Fruit fly (Drosophila melanogaster): ENCODE results near the gene Prx4.

Prx4 gene

DNA sequence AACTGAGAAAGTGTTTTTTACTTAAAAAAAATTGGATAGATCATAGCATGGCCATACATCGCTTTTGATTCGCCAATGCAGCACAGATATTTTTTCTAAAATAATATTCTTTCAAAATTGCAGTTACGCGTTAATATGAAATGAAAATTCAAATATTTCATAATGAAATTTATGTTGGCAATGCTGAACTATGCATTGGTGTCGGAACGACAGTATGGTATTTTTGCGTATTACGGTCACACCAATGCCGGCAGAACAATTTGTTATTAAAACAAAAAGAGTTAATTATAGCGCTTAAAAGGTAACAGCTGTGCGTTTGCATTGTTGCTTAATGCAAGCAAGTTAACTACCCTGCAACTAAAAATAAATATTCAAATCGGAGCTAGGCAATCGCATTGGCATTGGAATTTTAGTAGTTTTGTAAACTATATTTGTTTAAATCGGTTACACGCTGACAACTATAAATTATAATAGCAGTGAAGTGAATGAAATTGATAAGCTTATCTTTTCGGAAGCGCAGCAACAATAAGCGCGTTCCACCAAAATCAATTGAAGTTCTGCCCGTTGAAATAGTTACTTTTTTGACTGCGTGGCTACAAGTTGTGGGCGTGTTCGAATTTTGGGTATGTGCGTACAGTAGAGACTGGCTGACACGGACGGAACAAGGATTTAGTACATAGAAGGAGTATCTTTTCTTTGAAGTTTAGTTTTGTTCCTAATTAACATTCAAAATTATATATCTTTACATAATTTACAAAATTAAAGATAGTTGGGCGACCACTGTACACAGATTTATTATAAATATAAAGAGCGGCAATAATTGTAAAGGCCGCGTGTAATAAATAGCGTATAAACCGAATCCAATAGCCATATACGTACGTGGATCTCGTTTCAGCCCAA lies at the start of gene Prx4:
Gene Prx4, plus strand, starts transcription at position 210 of the 900 bp plus-strand sequence.
- TF ChIP-seq CG17801 (GFP tag; optimal IDR thresholded peaks at IDR 0.05; ENCODE audit: partially characterized antibody): peak; percentile 81

DNA sequence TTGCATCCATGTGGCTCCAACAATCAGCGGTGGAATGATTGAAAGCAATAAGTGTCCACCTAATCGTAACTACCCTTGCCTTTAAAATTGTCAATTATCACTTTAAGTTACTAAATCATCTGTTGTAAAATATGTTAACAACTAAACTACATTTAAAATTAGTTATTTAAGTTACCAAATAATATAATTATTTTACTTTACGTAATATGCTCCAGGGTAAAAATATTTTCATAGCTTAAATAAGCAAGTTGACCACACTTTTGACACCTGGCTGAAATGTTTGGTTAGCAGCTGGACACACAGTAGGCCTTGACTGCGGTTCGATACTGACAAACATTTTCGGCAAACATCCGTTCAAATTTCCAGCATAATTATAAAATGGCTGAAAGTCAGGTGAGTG lies 47.3 kb upstream of the Prx4 start, which contains the start of gene CG2113:
Gene CG2113, plus strand, starts transcription at position 301 of the 400 bp plus-strand sequence.
- no peak for TF ChIP-seq CG17801 (GFP tag; optimal IDR thresholded peaks at IDR 0.05; ENCODE audit: partially characterized antibody)

DNA sequence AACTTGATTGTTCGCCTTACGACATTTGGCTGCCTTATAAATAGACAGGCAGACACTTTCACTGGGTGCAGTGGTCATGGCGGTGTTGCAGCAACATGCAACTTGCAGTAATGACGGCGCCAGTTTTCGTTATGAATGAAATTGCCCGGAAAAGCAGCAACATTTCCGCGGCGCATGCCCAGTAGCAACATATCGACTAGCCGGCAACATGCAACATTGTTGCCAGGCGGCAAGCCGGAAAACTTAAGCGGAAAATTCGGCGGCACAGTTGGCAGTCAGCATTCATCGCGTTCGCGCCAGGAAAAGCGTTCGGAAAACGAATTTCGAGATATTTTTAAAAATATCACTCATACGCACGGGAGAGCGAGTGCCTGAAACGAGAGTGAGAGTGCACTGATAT lies 40.7 kb upstream of the Prx4 start, which contains the start of gene FMRFaR:
Gene FMRFaR, plus strand, starts transcription at position 272 of the 400 bp plus-strand sequence.
- TF ChIP-seq CG17801 (GFP tag; optimal IDR thresholded peaks at IDR 0.05; ENCODE audit: partially characterized antibody): no peak

DNA sequence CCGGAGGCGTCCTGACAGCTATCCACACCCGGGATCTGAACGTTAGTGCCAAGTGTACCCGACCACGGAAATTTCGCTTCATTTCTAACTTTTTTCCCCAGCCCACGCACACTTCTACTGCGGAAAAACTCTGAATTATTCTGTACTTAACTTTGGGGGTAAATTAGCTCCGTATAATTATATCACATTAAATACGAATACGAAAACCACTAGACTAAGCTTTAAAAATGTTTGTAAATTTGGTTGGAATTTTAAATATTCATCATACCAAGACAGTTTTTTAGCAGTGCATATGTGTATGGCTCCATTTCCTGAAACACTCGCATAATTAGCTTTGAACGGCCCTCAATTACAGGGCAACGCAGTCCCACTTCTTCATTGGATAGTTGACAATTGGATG lies 28.7 kb upstream of the Prx4 start:
- no peak for TF ChIP-seq CG17801 (GFP tag; optimal IDR thresholded peaks at IDR 0.05; ENCODE audit: partially characterized antibody)

DNA sequence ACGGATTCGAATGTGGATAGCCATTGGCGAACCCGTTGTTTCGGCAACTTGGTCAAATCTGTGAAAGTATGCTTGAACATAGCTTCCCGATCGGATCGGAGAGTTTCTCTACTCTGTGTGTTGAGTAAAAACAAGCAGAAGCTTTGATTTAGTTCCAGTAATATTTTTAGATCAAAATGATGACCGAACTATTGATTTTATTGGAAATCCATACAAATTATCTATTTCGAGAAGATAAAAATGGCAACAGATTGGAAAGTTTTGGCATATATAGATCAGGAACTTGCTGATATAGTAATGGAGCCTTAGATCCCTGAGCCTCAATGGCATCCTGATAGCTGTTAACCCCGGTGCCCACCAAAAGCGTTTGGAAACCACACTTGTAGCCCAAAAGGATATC lies 26.2 kb upstream of the Prx4 start, which contains the start of gene CG32488:
Gene CG32488, minus strand, starts transcription at position 101 of the 400 bp plus-strand sequence.
- TF ChIP-seq CG17801 (GFP tag; optimal IDR thresholded peaks at IDR 0.05; ENCODE audit: partially characterized antibody): no peak

DNA sequence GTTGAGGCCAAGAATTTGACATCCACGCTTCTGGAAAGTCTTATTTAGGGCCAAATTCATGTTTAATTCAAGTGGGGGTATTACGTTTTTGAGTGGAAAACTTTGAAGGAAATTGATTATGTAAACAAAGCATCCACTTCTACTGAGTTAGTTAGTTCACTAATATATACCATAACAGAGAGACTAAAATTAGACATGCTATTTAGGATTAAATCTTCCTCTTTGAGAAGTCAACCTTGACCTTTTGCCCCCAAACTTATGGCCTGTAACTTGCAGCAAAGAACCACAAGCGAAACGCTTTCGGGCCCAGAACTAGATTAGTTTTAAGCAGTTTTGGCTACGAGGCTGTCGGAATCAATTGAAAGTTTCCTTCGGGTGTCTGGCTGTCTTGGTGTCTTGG lies 25.0 kb upstream of the Prx4 start, which contains the start of gene CG32487:
Gene CG32487, minus strand, starts transcription at position 101 of the 400 bp plus-strand sequence.
- no peak for TF ChIP-seq CG17801 (GFP tag; optimal IDR thresholded peaks at IDR 0.05; ENCODE audit: partially characterized antibody)

DNA sequence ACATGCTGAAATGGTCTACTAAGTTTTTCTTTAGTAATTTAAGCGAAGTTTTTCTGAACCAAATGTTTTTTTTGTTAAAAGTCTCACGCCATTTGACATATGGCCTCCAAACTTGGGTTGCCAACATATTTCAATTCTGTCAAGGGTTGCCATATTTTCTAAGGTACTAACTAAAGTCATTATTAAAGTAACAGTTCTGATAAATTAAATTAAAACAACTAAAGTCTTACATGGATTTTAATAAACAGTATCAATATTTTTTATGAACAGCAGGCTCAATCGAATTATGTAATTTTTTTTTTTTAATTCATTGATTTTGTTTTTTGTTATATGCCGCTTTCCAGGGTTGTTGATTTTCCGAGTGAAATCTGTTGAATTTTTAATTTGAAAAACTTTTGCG lies 15.7 kb upstream of the Prx4 start, which contains the start of gene aly:
Gene aly, minus strand, starts transcription at position 101 of the 400 bp plus-strand sequence.
- no peak for TF ChIP-seq CG17801 (GFP tag; optimal IDR thresholded peaks at IDR 0.05; ENCODE audit: partially characterized antibody)

DNA sequence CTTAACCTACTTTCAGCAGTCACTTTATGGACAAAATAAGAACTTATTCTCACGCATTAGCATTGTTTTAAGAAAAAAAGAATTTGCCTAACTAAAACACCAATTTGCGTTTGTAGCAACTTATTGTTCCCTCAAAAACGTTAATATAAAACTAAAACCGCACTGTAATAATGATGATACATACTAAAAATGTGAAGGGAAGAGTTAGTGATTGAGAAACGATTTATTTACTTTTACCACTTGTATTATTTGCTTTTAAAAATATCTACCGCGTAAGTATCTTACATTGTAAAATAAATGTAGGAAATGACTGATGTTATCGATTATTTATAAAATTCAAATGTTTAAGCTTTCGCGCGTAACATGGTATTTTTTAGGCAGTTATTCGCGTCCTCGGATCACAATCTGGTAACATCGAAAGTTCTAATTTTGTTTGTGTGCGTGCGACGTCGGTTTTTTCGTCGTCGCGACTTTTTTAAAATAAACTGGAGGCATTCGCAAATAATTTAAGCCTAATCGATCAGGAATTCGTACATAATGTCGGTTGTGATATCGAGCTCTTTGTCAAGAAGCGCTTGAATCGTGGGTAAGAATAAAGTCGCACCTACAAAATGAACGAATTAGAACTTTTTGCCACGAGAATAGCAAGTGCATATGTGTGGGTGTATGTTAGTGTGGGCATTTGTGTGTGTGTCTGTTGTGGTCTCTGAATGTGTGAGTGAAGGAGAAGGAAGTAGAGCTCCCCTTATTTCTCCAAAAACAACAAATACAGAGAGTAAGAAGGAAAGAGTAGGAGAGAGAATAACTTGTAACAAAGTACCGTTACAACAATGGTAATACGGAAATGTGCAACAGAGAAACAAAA lies 7.1 kb upstream of the Prx4 start, which contains the start of gene CG2162:
Gene CG2162, plus strand, starts transcription at position 418 of the 865 bp plus-strand sequence.
- no peak for TF ChIP-seq CG17801 (GFP tag; optimal IDR thresholded peaks at IDR 0.05; ENCODE audit: partially characterized antibody)

DNA sequence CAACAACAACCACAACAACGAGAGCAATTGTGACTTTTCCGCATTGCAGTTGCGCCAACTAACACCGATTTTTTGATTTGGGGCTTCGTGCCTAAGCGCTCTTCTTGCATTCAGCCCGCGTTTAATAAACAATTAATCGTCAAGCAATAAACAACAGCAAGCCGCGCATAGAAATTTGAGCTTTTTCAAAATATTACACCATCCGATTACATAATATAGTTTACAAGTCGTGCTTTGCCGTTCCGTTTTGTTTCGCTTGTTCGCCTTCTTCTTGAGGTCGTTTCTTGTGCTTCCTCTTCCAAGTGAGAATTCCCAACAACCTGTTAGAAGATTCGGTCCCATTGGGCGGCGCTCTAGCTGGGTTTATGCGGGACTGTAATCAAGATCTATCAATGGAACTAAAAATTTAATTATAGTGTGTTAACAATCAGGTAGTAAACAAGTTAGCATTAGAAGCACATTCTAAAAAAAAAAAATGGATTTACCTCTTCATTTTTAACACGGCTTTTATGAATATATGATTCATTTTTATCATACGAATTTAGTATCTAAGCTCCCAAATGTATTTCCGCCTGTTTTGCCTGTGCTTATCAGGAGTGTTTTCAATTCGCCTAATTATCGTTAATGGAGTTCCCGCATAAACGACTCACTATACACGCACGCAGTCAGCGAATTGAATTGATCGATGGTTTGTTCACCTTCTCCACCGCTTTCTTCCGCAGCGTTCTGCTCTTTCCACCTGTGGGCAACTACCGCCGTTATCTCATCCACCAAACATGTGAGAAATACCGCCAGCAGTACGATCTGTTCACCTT lies 6.2 kb upstream of the Prx4 start:
- peak; percentile 77 for TF ChIP-seq CG17801 (GFP tag; optimal IDR thresholded peaks at IDR 0.05; ENCODE audit: partially characterized antibody)

DNA sequence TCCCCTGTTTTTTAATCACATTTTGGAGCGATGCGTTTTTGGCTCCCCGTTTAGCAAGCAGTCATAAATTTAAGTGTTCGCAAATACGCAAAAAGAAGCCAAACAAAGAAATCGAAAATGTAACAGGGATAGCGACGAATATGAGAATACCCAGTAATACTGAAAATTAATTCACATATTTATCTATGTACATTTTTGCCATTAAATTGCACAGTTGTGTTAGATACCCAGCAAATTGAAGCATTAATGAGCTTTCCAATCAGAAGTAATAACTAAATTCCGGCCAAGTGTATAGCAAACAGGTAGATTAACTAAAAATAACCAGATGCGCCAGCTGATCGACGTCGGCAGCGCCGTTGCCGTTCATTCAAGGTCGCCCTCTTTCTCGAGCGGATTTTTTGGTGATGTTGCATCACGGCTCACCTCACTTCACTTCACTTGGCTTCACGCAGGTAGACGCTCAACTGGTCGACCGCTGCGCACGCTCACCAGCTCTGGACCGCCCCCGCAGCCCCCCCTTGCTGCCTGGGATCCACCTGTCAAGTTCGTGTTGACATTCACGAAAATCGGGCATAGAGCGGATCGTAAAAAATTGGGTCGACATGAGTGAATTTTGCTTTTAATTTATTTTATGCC lies 5.1 kb upstream of the Prx4 start:
- TF ChIP-seq CG17801 (GFP tag; optimal IDR thresholded peaks at IDR 0.05; ENCODE audit: partially characterized antibody): no peak

DNA sequence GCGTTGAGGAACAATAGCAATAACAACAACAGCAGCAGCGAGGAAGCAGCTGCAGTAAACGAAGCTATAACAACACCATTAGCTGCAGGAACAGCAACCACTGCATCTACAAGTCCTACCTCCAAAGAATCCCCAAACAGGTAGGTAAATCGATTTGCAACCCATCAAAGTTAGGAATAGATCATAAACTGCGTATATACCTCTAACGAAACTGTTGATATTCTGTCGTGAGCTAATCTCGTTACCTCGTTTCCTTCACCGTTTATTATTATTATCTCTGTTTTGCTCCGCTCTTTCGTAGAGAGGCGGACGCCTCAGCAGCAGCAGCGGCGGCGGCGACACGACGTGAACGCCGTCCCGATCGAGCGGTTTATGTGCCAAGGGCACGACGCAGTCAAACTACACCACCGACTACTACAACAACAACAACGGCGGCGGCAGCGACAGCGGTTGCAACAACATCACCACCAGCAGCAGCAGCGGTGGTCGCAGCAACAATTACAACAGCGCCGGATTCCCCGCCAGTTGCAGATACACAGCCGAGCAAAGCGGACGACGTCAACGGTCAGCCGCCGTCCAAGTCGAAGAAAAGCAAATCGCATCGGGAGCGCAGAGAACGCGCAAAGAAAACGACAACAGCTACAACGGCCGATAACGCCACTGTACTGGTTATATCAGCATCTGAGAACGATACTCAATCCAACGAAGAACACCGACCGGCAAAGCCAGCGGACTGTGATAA lies 4.2 kb upstream of the Prx4 start:
- peak; percentile 66 for TF ChIP-seq CG17801 (GFP tag; optimal IDR thresholded peaks at IDR 0.05; ENCODE audit: partially characterized antibody)

DNA sequence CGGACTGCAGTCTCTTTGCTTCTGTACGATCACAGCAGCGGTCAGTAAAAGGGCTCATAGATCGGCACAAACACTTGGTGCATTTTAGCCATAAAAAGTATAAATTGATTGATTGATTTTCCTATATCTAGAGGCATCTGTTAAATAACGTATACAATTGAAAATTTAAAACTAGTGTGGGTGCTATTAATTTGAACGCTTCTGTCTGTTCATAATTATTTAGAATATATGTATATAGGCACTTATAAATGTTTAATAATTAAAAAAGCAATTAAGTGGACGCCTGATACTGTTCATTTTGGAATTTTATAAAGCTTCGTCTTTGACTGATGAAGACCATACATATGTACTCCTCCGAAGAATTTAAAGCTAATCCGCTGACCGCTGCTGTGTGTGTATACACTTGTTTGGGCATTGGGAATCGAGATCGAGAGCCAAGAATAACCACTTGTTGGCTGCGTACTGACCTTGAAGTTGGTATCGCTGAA lies 3.1 kb downstream of the Prx4 start:
- peak; percentile 47 for TF ChIP-seq CG17801 (GFP tag; optimal IDR thresholded peaks at IDR 0.05; ENCODE audit: partially characterized antibody)

Measured in ovary, adult (tissue).